Fruit fly (Drosophila melanogaster): ENCODE measurements around the gene RpS21.

The RpS21 gene

DNA sequence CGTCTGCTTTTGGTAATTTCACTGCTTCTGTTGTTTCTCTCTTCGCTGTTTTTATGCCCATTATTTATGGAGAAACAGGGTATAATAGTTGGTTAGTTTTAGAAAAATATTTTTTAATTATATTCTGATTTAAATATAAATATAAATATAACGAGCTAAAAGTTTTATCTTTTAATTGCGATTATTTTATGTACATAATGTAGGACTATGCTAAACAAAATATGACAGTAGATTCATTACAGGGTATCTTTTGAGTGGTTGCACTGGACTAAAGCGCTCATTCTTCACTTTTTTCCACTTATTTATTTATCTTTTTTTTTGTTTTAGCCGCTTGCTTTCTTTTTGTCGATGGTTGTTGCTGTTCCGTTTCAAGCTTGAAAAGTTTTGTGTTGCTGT lies 49.2 kb downstream of the RpS21 start (continued):
- TF ChIP-seq CG3032 (tag; optimal IDR thresholded peaks at IDR 0.05) (peak; percentile 37), Gug (GFP tag; IDR thresholded peaks at IDR 0.05) (no peak), net (GFP tag; optimal IDR thresholded peaks at IDR 0.05) (peak; percentile 65), Blimp-1 (GFP tag; optimal IDR thresholded peaks at IDR 0.05) (no peak), Hr39 (GFP tag; optimal IDR thresholded peaks at IDR 0.05) (peak; percentile 41), Ets21C (GFP tag; optimal IDR thresholded peaks at IDR 0.05) (no peak), acj6 (GFP tag; optimal IDR thresholded peaks at IDR 0.05) (peak; percentile 75), CG11294 (GFP tag; IDR thresholded peaks at IDR 0.05) (peak; percentile 33; the same call in 1 of the 2 replicates), CG4318 (GFP tag; optimal IDR thresholded peaks at IDR 0.05) (peak; percentile 35), CG15336 (GFP tag; IDR thresholded peaks at IDR 0.05) (peak; percentile 82), achi (GFP tag; optimal IDR thresholded peaks at IDR 0.05) (peak; percentile 81), Sox102F (GFP tag; optimal IDR thresholded peaks at IDR 0.05) (peak; percentile 54), CG9139 (GFP tag; optimal IDR thresholded peaks at IDR 0.05) (no peak), Sox14 (GFP tag; optimal IDR thresholded peaks at IDR 0.05) (no peak), CG1621 (tag; optimal IDR thresholded peaks at IDR 0.05) (no peak), vri (GFP tag; optimal IDR thresholded peaks at IDR 0.05) (no peak), CG6792 (GFP tag; optimal IDR thresholded peaks at IDR 0.05) (peak; percentile 70), Eip93F (GFP tag; optimal IDR thresholded peaks at IDR 0.05) (peak; percentile 25), CG11762 (GFP tag; optimal IDR thresholded peaks at IDR 0.05; ENCODE audit: insufficient read depth) (peak; percentile 54), CG6163 (GFP tag; IDR thresholded peaks at IDR 0.05) (peak; percentile 43; the same call in 2 of the 3 replicates), CG8119 (GFP tag; IDR thresholded peaks at IDR 0.05) (peak; percentile 80), cyc (GFP tag; optimal IDR thresholded peaks at IDR 0.05) (peak; percentile 37), fkh (GFP tag; optimal IDR thresholded peaks at IDR 0.05) (no peak), Met (GFP tag; optimal IDR thresholded peaks at IDR 0.05) (peak; percentile 61)

DNA sequence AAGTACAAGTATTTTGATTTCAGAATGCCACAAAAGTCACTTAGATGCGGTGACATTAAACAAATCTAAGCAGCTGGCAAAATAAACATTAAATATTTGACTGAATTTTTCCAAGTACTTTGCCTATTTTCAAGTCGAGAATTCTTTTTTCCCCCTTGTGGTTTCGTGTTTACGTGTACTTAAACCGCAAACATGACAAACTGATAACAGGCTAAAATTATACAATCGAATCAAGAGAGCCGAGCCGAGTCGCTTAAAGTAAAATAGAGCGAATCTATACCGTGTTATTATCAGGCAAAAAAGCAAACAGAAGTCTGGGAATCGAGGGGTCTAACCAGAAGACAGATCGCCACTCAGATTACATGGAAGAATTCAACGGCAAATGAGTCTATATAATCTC lies 50.3 kb downstream of the RpS21 start:
- no peak for TF ChIP-seq Eip75B (GFP tag; optimal IDR thresholded peaks at IDR 0.05)
- no peak for TF ChIP-seq Hr39 (GFP tag; optimal IDR thresholded peaks at IDR 0.05)
- TF ChIP-seq Sox14 (GFP tag; optimal IDR thresholded peaks at IDR 0.05): no peak
- no peak for TF ChIP-seq CG6792 (GFP tag; optimal IDR thresholded peaks at IDR 0.05)
- no peak for TF ChIP-seq CG1621 (tag; optimal IDR thresholded peaks at IDR 0.05)
- TF ChIP-seq CG10631 (GFP tag; optimal IDR thresholded peaks at IDR 0.05): no peak
- TF ChIP-seq Eip78C (GFP tag): peak; percentile 12
- TF ChIP-seq lz (GFP tag; optimal IDR thresholded peaks at IDR 0.05): no peak
- no peak for TF ChIP-seq CG6163 (GFP tag; IDR thresholded peaks at IDR 0.05)
- TF ChIP-seq vri (GFP tag; optimal IDR thresholded peaks at IDR 0.05): peak; percentile 59
- TF ChIP-seq salr (GFP tag; optimal IDR thresholded peaks at IDR 0.05): no peak
- TF ChIP-seq CG6276 (GFP tag; optimal IDR thresholded peaks at IDR 0.05): no peak
- no peak for TF ChIP-seq esn (GFP tag; optimal IDR thresholded peaks at IDR 0.05)
- TF ChIP-seq CG9139 (GFP tag; optimal IDR thresholded peaks at IDR 0.05): no peak
- TF ChIP-seq fkh (GFP tag; optimal IDR thresholded peaks at IDR 0.05): peak; percentile 74
- TF ChIP-seq Ets96B (tag; optimal IDR thresholded peaks at IDR 0.05): no peak
- TF ChIP-seq OdsH (GFP tag; optimal IDR thresholded peaks at IDR 0.05): no peak
- no peak for TF ChIP-seq topi (GFP tag; optimal IDR thresholded peaks at IDR 0.05)
- no peak for TF ChIP-seq svp (GFP tag)
- TF ChIP-seq eg (GFP tag; IDR thresholded peaks at IDR 0.05): 0 out of 3 replicates have a peak, but pooled peaks have one; percentile 25
- TF ChIP-seq Ets21C (GFP tag; optimal IDR thresholded peaks at IDR 0.05): no peak
- TF ChIP-seq Met (GFP tag; optimal IDR thresholded peaks at IDR 0.05): no peak
- no peak for TF ChIP-seq acj6 (GFP tag; optimal IDR thresholded peaks at IDR 0.05)
- TF ChIP-seq CG8319 (GFP tag; optimal IDR thresholded peaks at IDR 0.05): no peak
- TF ChIP-seq CG8632 (GFP tag; optimal IDR thresholded peaks at IDR 0.05): no peak
- no peak for TF ChIP-seq CG3919 (GFP tag; optimal IDR thresholded peaks at IDR 0.05)
- no peak for TF ChIP-seq achi (GFP tag; optimal IDR thresholded peaks at IDR 0.05)
- TF ChIP-seq cyc (GFP tag; optimal IDR thresholded peaks at IDR 0.05): no peak
- TF ChIP-seq CG7368 (GFP tag; optimal IDR thresholded peaks at IDR 0.05): no peak
- TF ChIP-seq Lpt (GFP tag; optimal IDR thresholded peaks at IDR 0.05): no peak
- TF ChIP-seq CG10669 (GFP tag; optimal IDR thresholded peaks at IDR 0.05): no peak
- no peak for TF ChIP-seq CG16779 (tag; optimal IDR thresholded peaks at IDR 0.05)
- TF ChIP-seq Hr38 (GFP tag; optimal IDR thresholded peaks at IDR 0.05): no peak

Measured in whole organism, prepupa.